Fruit fly (Drosophila melanogaster) whole organism: Measurements from ENCODE around the gene CG8661.

ENCODE experiments used
- CG8478 ChIP-seq: fragments of >200 bp; optimal IDR thresholded peaks from 2 replicates; lab custom pipeline; 2018; ENCODE audit warnings: inconsistent platforms
- Dll ChIP-seq: fragments of >200 bp; optimal IDR thresholded peaks from 2 replicates; lab custom pipeline; 2017
- EcR ChIP-seq, 2 experiments: fragments of >200 bp; optimal IDR thresholded peaks; 2 replicates each; lab custom pipeline; 2017; ENCODE audit warnings: missing biosample characterization in 2 of 2, missing genetic modification characterization in 2 of 2, missing genetic modification reagents in 2 of 2
- pan ChIP-seq: fragments of >200 bp; optimal IDR thresholded peaks from 2 replicates; lab custom pipeline; 2017
- psq ChIP-seq: fragments of >200 bp; optimal IDR thresholded peaks from 2 replicates; lab custom pipeline; 2017
- usp ChIP-seq: fragments of >200 bp; optimal IDR thresholded peaks from 2 replicates; lab custom pipeline; 2017; ENCODE audit warnings: missing biosample characterization, missing genetic modification characterization, mixed read lengths

dm6 chrX:17237421-17237820 is 46.9 kb downstream of the CG8661 start:
- no peak for TF ChIP-seq psq (lab: Kevin White, UChicago)
- TF ChIP-seq usp (GFP tag; lab: Kevin White, UChicago): no peak
- TF ChIP-seq CG8478 (lab: Kevin White, UChicago): no peak
- TF ChIP-seq EcR (GFP tag; optimal IDR thresholded peaks at IDR 0.05; lab: Kevin White, UChicago): no peak
- no peak for TF ChIP-seq Dll (lab: Kevin White, UChicago)
- no peak for TF ChIP-seq pan (lab: Kevin White, UChicago)
